Fruit fly (Drosophila melanogaster): ENCODE results near the gene CG42266.

Gene CG42266

DNA sequence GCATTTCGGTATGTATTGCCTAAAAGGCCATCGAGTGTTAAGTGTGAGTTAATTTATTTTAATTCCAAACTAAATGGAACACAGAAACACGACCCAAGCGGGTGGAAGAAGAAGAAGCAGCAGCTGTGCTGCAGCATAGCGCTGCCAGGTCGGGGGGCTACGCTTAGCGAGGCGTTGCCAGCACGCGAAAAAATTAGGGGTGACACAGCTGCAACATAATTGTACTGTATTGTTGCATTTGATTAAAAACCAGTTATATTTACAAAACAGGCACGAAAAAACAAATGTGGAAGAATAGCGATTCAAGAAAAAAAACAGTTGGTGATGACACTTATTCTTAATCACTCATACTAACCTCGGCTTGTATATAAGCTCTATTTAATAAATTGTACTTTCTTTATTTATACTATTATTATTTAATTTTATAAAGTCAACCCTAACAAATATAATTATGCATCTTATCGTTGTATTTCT lies 10.0 kb upstream of the CG42266 start (continued):
- TF ChIP-seq CG3995 (GFP tag; optimal IDR thresholded peaks at IDR 0.05) (peak; percentile 39), BEAF-32 (GFP tag; optimal IDR thresholded peaks at IDR 0.05) (peak; percentile 75), tll (GFP tag; optimal IDR thresholded peaks at IDR 0.05) (no peak), CG6791 (GFP tag; IDR thresholded peaks at IDR 0.05; ENCODE audit: partially characterized antibody) (peak; percentile 54), otp (GFP tag; IDR thresholded peaks at IDR 0.05) (no peak), HHEX (GFP tag; optimal IDR thresholded peaks at IDR 0.05) (no peak), sqz (GFP tag; optimal IDR thresholded peaks at IDR 0.05) (peak; percentile 82), Taf1 (GFP tag; IDR thresholded peaks at IDR 0.05) (peak; percentile 62; the same call in 1 of the 2 replicates), CG42726 (GFP tag; IDR thresholded peaks at IDR 0.05; ENCODE audit: partially characterized antibody) (0 out of 2 replicates have a peak, but pooled peaks have one; percentile 21), CG32772 (GFP tag; IDR thresholded peaks at IDR 0.05) (peak; percentile 68), CG2889 (GFP tag; IDR thresholded peaks at IDR 0.05) (peak; percentile 71; the same call in 2 of the 3 replicates), CG9817 (tag; optimal IDR thresholded peaks at IDR 0.05) (peak; percentile 69), ranshi (GFP tag; IDR thresholded peaks at IDR 0.05) (peak; percentile 80), pita (GFP tag; optimal IDR thresholded peaks at IDR 0.05) (no peak), CG17829 (tag; optimal IDR thresholded peaks at IDR 0.05) (peak; percentile 70), CG4282 (GFP tag; optimal IDR thresholded peaks at IDR 0.05) (peak; percentile 67), prd (optimal IDR thresholded peaks at IDR 0.05) (no peak), prd (GFP tag; IDR thresholded peaks at IDR 0.05) (peak; percentile 81), CG17802 (tag; optimal IDR thresholded peaks at IDR 0.05) (peak; percentile 35), CG4404 (GFP tag; IDR thresholded peaks at IDR 0.05) (peak; percentile 60), tio (GFP tag; optimal IDR thresholded peaks at IDR 0.05) (peak; percentile 65), ttk (GFP tag; IDR thresholded peaks at IDR 0.05) (peak; percentile 38; the same call in 1 of the 2 replicates), CG2120 (GFP tag; optimal IDR thresholded peaks at IDR 0.05) (peak; percentile 79), CG1529 (GFP tag; optimal IDR thresholded peaks at IDR 0.05) (peak; percentile 10), CG9609 (GFP tag; optimal IDR thresholded peaks at IDR 0.05) (peak; percentile 43), CG5953 (GFP tag; IDR thresholded peaks at IDR 0.05) (no peak), lab (GFP tag; optimal IDR thresholded peaks at IDR 0.05) (no peak)

DNA sequence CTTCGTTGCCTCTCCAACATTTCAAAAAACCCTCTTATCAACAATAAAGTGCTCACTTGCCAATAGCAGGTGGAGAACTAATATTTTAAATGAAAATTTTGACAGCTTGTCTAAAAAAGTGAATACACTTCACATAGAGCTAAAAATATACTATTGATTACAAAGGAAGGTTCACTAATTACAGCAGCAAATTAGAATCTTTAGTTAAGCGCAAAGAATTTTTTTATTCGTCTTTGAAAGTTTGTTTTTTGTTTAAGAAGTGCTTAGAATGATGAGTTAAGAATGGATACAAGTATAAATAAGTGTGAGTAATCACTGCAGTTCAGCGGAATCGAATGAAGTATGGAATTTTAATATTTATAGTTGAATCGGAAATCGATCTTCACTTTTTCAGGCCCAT lies 2.1 kb upstream of the CG42266 start, which contains the start of gene CG44405:
Gene CG44405, minus strand, starts transcription at position 101 of the 400 bp plus-strand sequence.
- TF ChIP-seq Hmx (GFP tag; optimal IDR thresholded peaks at IDR 0.05) (no peak), CG3407 (GFP tag; optimal IDR thresholded peaks at IDR 0.05) (no peak), chinmo (GFP tag; IDR thresholded peaks at IDR 0.05; ENCODE audit: partially characterized antibody) (no peak), Poxn (GFP tag; IDR thresholded peaks at IDR 0.05) (no peak), Doc2 (GFP tag; IDR thresholded peaks at IDR 0.05) (no peak), D19A (tag; optimal IDR thresholded peaks at IDR 0.05) (no peak), HmgD (GFP tag; optimal IDR thresholded peaks at IDR 0.05) (no peak), CG6683 (GFP tag; optimal IDR thresholded peaks at IDR 0.05) (no peak)

DNA sequence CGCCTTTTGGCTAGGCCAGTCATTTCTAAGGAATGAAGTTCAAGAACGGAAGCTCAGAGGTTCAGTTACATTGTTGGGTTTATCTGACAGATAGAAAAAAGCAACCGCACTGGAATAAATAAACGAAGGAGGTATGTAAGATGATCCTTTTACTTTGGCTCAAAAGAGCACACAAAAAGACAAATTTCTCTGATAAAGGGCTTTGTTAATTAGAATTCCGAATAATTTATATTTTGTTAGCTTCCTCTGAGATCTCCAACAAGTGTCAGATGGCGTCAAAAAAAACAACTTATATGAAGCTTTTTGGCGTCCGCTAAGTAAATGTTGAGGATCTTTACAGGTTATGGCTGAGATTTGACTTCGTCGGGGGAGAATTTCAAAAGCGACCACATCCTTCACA lies 2.4 kb downstream of the CG42266 start, which contains the start of gene CG31817:
Gene CG31817, minus strand, starts transcription at position 101 of the 400 bp plus-strand sequence.
- TF ChIP-seq Taf1 (GFP tag; IDR thresholded peaks at IDR 0.05), result no peak
- no peak for TF ChIP-seq az2 (GFP tag; optimal IDR thresholded peaks at IDR 0.05)
- no peak for TF ChIP-seq pita (GFP tag; optimal IDR thresholded peaks at IDR 0.05)
- TF ChIP-seq CG17385 (GFP tag; optimal IDR thresholded peaks at IDR 0.05), result no peak
- TF ChIP-seq bbx (GFP tag; IDR thresholded peaks at IDR 0.05; ENCODE audit: partially characterized antibody), result no peak
- no peak for TF ChIP-seq CG7556 (GFP tag; optimal IDR thresholded peaks at IDR 0.05)
- no peak for TF ChIP-seq CG10431 (GFP tag; optimal IDR thresholded peaks at IDR 0.05)
- TF ChIP-seq BEAF-32 (GFP tag; optimal IDR thresholded peaks at IDR 0.05), result no peak
- no peak for TF ChIP-seq CG5245 (GFP tag; optimal IDR thresholded peaks at IDR 0.05)
- no peak for TF ChIP-seq trh (GFP tag; optimal IDR thresholded peaks at IDR 0.05)
- TF ChIP-seq pb (GFP tag; optimal IDR thresholded peaks at IDR 0.05), result no peak
- no peak for TF ChIP-seq CG15479 (GFP tag; optimal IDR thresholded peaks at IDR 0.05)
- no peak for TF ChIP-seq sens-2 (GFP tag; IDR thresholded peaks at IDR 0.05)
- no peak for TF ChIP-seq NC2α (GFP tag; optimal IDR thresholded peaks at IDR 0.05)
- TF ChIP-seq Dref (GFP tag; IDR thresholded peaks at IDR 0.05), result no peak
- TF ChIP-seq CG17359 (tag; optimal IDR thresholded peaks at IDR 0.05), result no peak
- no peak for TF ChIP-seq grn (GFP tag; optimal IDR thresholded peaks at IDR 0.05)
- no peak for TF ChIP-seq ftz-f1 (GFP tag; optimal IDR thresholded peaks at IDR 0.05)

Measured in whole organism, embryonic.